Worm (Caenorhabditis elegans) whole organism, midembryonic: ENCODE results near the gene F13C5.3.

Source experiments
- cog-1 ChIP-seq: sonication (generic microtip); optimal IDR thresholded peaks from 2 replicates; lab custom pipeline; 2016; ENCODE audit warnings: missing genetic modification characterization, missing compliant biosample characterization
- flt-1 ChIP-seq: fragments of 200-800 bp; sonication (Bioruptor generic); IDR thresholded peaks from 2 replicates; pipeline ENCODE4 v1.3.6; 2022; ENCODE audit warnings: missing genetic modification characterization, missing compliant biosample characterization
- klf-2 ChIP-seq: fragments of 200-800 bp; sonication (Bioruptor generic); conservative IDR thresholded peaks from 2 replicates; pipeline ENCODE4 v1.3.6; 2022; ENCODE audit warnings: missing genetic modification reagents, missing genetic modification characterization, missing compliant biosample characterization
- med-1 ChIP-seq: sonication (generic microtip); optimal IDR thresholded peaks from 2 replicates; lab custom pipeline; 2017; ENCODE audit warnings: missing genetic modification characterization, mild to moderate bottlenecking, missing compliant biosample characterization, antibody characterized with exemption, missing genetic modification reagents; ENCODE audit not compliant: insufficient read depth
- ref-1 ChIP-seq: fragments of 200-800 bp; sonication (Bioruptor generic); conservative IDR thresholded peaks from 2 replicates; pipeline ENCODE4 v1.3.6; 2022; ENCODE audit warnings: missing genetic modification reagents, missing genetic modification characterization, missing compliant biosample characterization
- tab-1 ChIP-seq: fragments of 200-800 bp; sonication (Bioruptor generic); IDR thresholded peaks from 2 replicates; pipeline ENCODE4 v1.3.6; 2022; ENCODE audit warnings: missing genetic modification characterization, missing compliant biosample characterization
- ztf-23 ChIP-seq: fragments of 200-800 bp; sonication (Bioruptor generic); IDR thresholded peaks from 2 replicates; pipeline ENCODE4 v1.3.6; 2022; ENCODE audit warnings: missing genetic modification reagents, missing genetic modification characterization, missing compliant biosample characterization

DNA sequence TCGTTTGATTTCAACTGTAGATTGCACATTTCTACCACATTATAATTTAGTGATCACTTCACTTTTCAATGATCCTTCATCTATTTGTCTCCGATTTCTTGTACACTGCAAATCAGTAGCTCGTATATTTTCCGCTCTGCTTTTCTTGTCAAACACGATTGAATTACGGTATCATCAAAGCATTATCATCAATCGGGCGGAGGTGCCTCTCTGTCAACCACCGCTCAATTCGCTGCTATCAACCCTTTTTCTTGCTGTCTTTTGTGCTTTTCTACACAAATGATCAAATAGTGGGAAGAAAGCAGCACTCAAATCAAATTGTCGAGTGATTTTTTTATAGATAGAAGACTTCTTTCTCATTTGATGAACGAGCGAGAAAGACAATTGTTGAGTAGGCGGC lies 38.2 kb upstream of the F13C5.3 start:
- TF ChIP-seq cog-1 (tag; lab: Kevin White, UChicago): no peak
- TF ChIP-seq tab-1 (GFP tag; lab: Robert Waterston, UW): no peak
- TF ChIP-seq klf-2: no peak
- TF ChIP-seq flt-1 (GFP tag; lab: Robert Waterston, UW): no peak
- no peak for TF ChIP-seq med-1 (GFP tag; lab: Kevin White, UChicago)
- no peak for TF ChIP-seq ztf-23 (GFP tag; lab: Robert Waterston, UW)
- no peak for TF ChIP-seq ref-1
